Fruit fly (Drosophila melanogaster): ENCODE measurements around the gene CG32987.

DNA sequence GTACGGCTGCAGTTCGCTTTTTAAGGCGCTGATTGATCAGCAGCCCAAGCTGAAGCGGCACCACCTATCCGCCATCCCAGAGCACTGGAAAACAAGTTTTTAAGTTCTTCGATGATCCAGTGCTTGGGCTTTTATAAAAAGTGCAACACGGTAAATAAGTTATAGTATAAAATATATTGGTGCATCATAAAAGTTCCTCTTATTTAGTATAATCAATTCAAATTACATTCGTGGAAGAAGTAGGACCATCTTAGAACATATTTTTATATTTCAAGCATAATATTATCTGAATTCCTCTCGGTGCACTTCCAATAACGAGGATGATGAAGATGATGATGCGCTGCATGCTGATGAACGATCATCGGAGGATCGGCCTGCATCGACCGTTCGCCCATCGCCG, 8.1 kb upstream of the CG32987 start:
- TF ChIP-seq Chrac-16 (GFP tag; optimal IDR thresholded peaks at IDR 0.05) (no peak), CG17186 (GFP tag; optimal IDR thresholded peaks at IDR 0.05) (no peak), CG6689 (GFP tag; IDR thresholded peaks at IDR 0.05) (no peak), CG14965 (GFP tag; optimal IDR thresholded peaks at IDR 0.05; ENCODE audit: borderline replicate concordance) (no peak), YL-1 (GFP tag; optimal IDR thresholded peaks at IDR 0.05) (no peak), CG17612 (GFP tag; IDR thresholded peaks at IDR 0.05) (no peak), Trl (optimal IDR thresholded peaks at IDR 0.05) (no peak), Trl (GFP tag; optimal IDR thresholded peaks at IDR 0.05) (no peak)

Measured in whole organism, embryonic.